Worm (Caenorhabditis elegans): ENCODE results near the gene cey-1.

DNA sequence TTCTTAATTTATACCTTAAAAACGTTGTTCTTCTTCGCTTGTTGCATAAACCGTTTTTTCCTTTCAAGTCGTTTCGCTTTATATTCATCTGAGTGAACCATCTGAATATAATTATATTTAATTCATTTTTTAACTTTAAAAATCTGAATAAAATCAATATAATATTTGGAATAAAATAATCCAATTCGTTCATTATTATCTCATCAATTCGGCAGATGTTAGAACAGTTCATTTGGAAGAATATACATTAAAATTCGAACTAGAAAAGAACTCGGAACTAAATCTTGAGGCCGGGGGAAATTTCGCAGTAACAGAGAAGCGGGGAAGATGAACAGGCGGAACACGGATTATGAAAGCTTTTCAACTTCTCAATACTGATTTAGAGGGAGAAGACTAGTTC is 7.9 kb upstream of the cey-1 start, which contains the start of gene F33A8.4:
- TF ChIP-seq med-1 (GFP tag; optimal IDR thresholded peaks at IDR 0.05; ENCODE audit: insufficient read depth) (no peak), ztf-29 (GFP tag; IDR thresholded peaks at IDR 0.05) (no peak), klf-2 (GFP tag; conservative IDR thresholded peaks at IDR 0.05) (no peak), T22C8.4 (GFP tag; IDR thresholded peaks at IDR 0.05) (no peak), tab-1 (GFP tag; IDR thresholded peaks at IDR 0.05) (no peak), cog-1 (tag; optimal IDR thresholded peaks at IDR 0.05) (no peak)
